Fruit fly (Drosophila melanogaster) whole organism, embryonic: Measurements from ENCODE around the gene Smox.

Experiments
- Bgb ChIP-seq: fragments of 200-800 bp; sonication (Bioruptor generic); IDR thresholded peaks from 2 replicates; pipeline ENCODE4 v1.3.6; 2022; ENCODE audit warnings: missing biosample characterization, missing genetic modification characterization; ENCODE audit not compliant: partially characterized antibody
- CG11398 ChIP-seq: fragments of 200-800 bp; sonication (Bioruptor generic); optimal IDR thresholded peaks from 2 replicates; lab custom pipeline; 2016; ENCODE audit warnings: missing biosample characterization, missing genetic modification characterization
- CG11456 ChIP-seq: fragments of 200-800 bp; sonication (Bioruptor generic); IDR thresholded peaks from 3 replicates; pipeline ENCODE4 v1.3.6; 2022; ENCODE audit warnings: missing biosample characterization, missing genetic modification characterization
- CG12769 ChIP-seq: fragments of 200-800 bp; sonication (Bioruptor generic); optimal IDR thresholded peaks from 2 replicates; lab custom pipeline; 2019; ENCODE audit warnings: missing biosample characterization, mild to moderate bottlenecking, missing genetic modification characterization, moderate library complexity
- CG13894 ChIP-seq: fragments of 200-800 bp; sonication (Bioruptor generic); optimal IDR thresholded peaks from 3 replicates; lab custom pipeline; 2018; ENCODE audit warnings: missing biosample characterization, mild to moderate bottlenecking, missing genetic modification characterization, moderate library complexity
- CG15696 ChIP-seq: fragments of 200-800 bp; sonication (Bioruptor generic); optimal IDR thresholded peaks from 2 replicates; lab custom pipeline; 2019; ENCODE audit warnings: missing biosample characterization, mild to moderate bottlenecking, missing genetic modification characterization, moderate library complexity
- CG17186 ChIP-seq: fragments of 200-800 bp; sonication (Bioruptor generic); optimal IDR thresholded peaks from 3 replicates; lab custom pipeline; 2017; ENCODE audit warnings: missing biosample characterization, missing genetic modification reagents, missing genetic modification characterization
- CG2116 ChIP-seq: fragments of 200-800 bp; sonication (Bioruptor generic); optimal IDR thresholded peaks from 3 replicates; lab custom pipeline; 2018; ENCODE audit warnings: missing biosample characterization, mild to moderate bottlenecking, missing genetic modification characterization
- CG31224 ChIP-seq: fragments of 200-800 bp; sonication (Bioruptor generic); IDR thresholded peaks from 2 replicates; pipeline ENCODE4 v1.3.6; 2022; ENCODE audit warnings: missing biosample characterization, missing genetic modification characterization
- CG33213 ChIP-seq: fragments of 200-800 bp; sonication (Bioruptor generic); optimal IDR thresholded peaks from 3 replicates; lab custom pipeline; 2016; ENCODE audit warnings: missing biosample characterization, missing genetic modification characterization
- CG4282 ChIP-seq: fragments of 200-800 bp; sonication (Bioruptor generic); optimal IDR thresholded peaks from 2 replicates; lab custom pipeline; 2016; ENCODE audit warnings: missing biosample characterization, missing genetic modification characterization
- CG4854 ChIP-seq: fragments of 200-800 bp; sonication (Bioruptor generic); optimal IDR thresholded peaks from 2 replicates; lab custom pipeline; 2016; ENCODE audit warnings: missing biosample characterization, missing genetic modification characterization, inconsistent platforms
- CG6254 ChIP-seq: fragments of 200-800 bp; sonication (Bioruptor generic); optimal IDR thresholded peaks from 3 replicates; lab custom pipeline; 2017; ENCODE audit warnings: mild to moderate bottlenecking, missing biosample characterization, missing genetic modification reagents, missing genetic modification characterization
- CG8089 ChIP-seq: fragments of 200-800 bp; sonication (Bioruptor generic); optimal IDR thresholded peaks from 3 replicates; lab custom pipeline; 2016; ENCODE audit warnings: missing biosample characterization, missing genetic modification characterization
- CG8944 ChIP-seq: fragments of 200-800 bp; sonication (Bioruptor generic); optimal IDR thresholded peaks from 3 replicates; lab custom pipeline; 2016; ENCODE audit warnings: missing biosample characterization, missing genetic modification characterization
- CoRest ChIP-seq: fragments of 200-800 bp; sonication (Bioruptor generic); optimal IDR thresholded peaks from 3 replicates; lab custom pipeline; 2018; ENCODE audit warnings: missing biosample characterization, mild to moderate bottlenecking, missing genetic modification characterization, moderate library complexity
- Doc3 ChIP-seq: fragments of 200-800 bp; sonication (Bioruptor generic); IDR thresholded peaks from 3 replicates; pipeline ENCODE4 v1.3.6; 2022; ENCODE audit warnings: missing biosample characterization, missing genetic modification characterization; ENCODE audit not compliant: partially characterized antibody
- Ets97D ChIP-seq: fragments of 200-800 bp; sonication (Bioruptor generic); optimal IDR thresholded peaks from 3 replicates; lab custom pipeline; 2016; ENCODE audit warnings: missing biosample characterization, missing genetic modification characterization
- Fer2 ChIP-seq: fragments of 200-800 bp; sonication (Bioruptor generic); optimal IDR thresholded peaks from 2 replicates; lab custom pipeline; 2018; ENCODE audit warnings: missing biosample characterization, mild to moderate bottlenecking, missing genetic modification characterization, moderate library complexity
- Kr ChIP-seq: fragments of 200-800 bp; sonication (Bioruptor generic); optimal IDR thresholded peaks from 2 replicates; lab custom pipeline; 2017; ENCODE audit warnings: missing biosample characterization, mild to moderate bottlenecking, missing genetic modification characterization
- Med ChIP-seq: fragments of 200-800 bp; sonication (Bioruptor generic); peaks from one replicate; lab custom pipeline; 2016; ENCODE audit warnings: missing biosample characterization, missing genetic modification characterization, mild to moderate bottlenecking, inconsistent platforms, moderate library complexity
- NC2β ChIP-seq: fragments of 200-800 bp; sonication (Bioruptor generic); optimal IDR thresholded peaks from 2 replicates; lab custom pipeline; 2016; ENCODE audit warnings: missing biosample characterization, missing genetic modification characterization
- Neu2 ChIP-seq: fragments of 200-800 bp; sonication (Bioruptor generic); optimal IDR thresholded peaks from 3 replicates; lab custom pipeline; 2016; ENCODE audit warnings: missing biosample characterization, missing genetic modification characterization, borderline replicate concordance
- Nf-YC ChIP-seq: fragments of 200-800 bp; optimal IDR thresholded peaks from 3 replicates; lab custom pipeline; 2019; ENCODE audit warnings: missing biosample characterization, mild to moderate bottlenecking, missing genetic modification characterization, moderate library complexity
- Opbp ChIP-seq: fragments of 200-800 bp; sonication (Bioruptor generic); IDR thresholded peaks from 3 replicates; pipeline ENCODE4 v1.3.6; 2022; ENCODE audit warnings: missing biosample characterization, missing genetic modification characterization; ENCODE audit not compliant: partially characterized antibody
- PHDP ChIP-seq: fragments of 200-800 bp; sonication (Bioruptor generic); optimal IDR thresholded peaks from 3 replicates; lab custom pipeline; 2018; ENCODE audit warnings: missing biosample characterization, mild to moderate bottlenecking, missing genetic modification characterization, moderate library complexity
- Ptx1 ChIP-seq: fragments of 200-800 bp; sonication (Bioruptor generic); IDR thresholded peaks from 2 replicates; pipeline ENCODE4 v1.3.6; 2022; ENCODE audit warnings: missing biosample characterization, missing genetic modification characterization
- Rx ChIP-seq: fragments of 200-800 bp; sonication (Bioruptor generic); IDR thresholded peaks from 2 replicates; pipeline ENCODE4 v1.3.6; 2022; ENCODE audit warnings: missing biosample characterization, missing genetic modification characterization
- Six4 ChIP-seq: fragments of 200-800 bp; sonication (Bioruptor generic); optimal IDR thresholded peaks from 2 replicates; lab custom pipeline; 2016; ENCODE audit warnings: missing biosample characterization, missing genetic modification characterization
- Sry-δ ChIP-seq: fragments of 200-800 bp; sonication (Bioruptor generic); optimal IDR thresholded peaks from 2 replicates; lab custom pipeline; 2016; ENCODE audit warnings: missing biosample characterization, missing genetic modification characterization
- Taf1 ChIP-seq: fragments of 200-800 bp; sonication (Bioruptor generic); IDR thresholded peaks from 2 replicates; pipeline ENCODE4 v1.3.6; 2022; ENCODE audit warnings: missing biosample characterization, missing genetic modification characterization
- ab ChIP-seq: fragments of 200-800 bp; sonication (Bioruptor generic); optimal IDR thresholded peaks from 2 replicates; lab custom pipeline; 2016; ENCODE audit warnings: missing biosample characterization, missing genetic modification characterization
- az2 ChIP-seq: fragments of 200-800 bp; sonication (Bioruptor generic); optimal IDR thresholded peaks from 3 replicates; lab custom pipeline; 2016; ENCODE audit warnings: missing biosample characterization, missing genetic modification characterization
- bsh ChIP-seq, 2 experiments: fragments of 200-800 bp; sonication (Bioruptor generic); optimal IDR thresholded peaks; 2 replicates each; lab custom pipeline; 2017 to 2018; ENCODE audit warnings: mild to moderate bottlenecking in 2 of 2, missing biosample characterization in 2 of 2, missing genetic modification characterization in 2 of 2, moderate library complexity in 1 of 2
- corto ChIP-seq: fragments of 200-800 bp; sonication (Bioruptor generic); optimal IDR thresholded peaks from 2 replicates; lab custom pipeline; 2016; ENCODE audit warnings: missing biosample characterization, mild to moderate bottlenecking, missing genetic modification characterization, moderate library complexity
- esg ChIP-seq: fragments of 200-800 bp; sonication (Bioruptor generic); conservative IDR thresholded peaks from 2 replicates; pipeline ENCODE4 v1.3.6; 2022; ENCODE audit warnings: missing biosample characterization, missing genetic modification characterization
- grn ChIP-seq: fragments of 200-800 bp; sonication (Bioruptor generic); optimal IDR thresholded peaks from 3 replicates; lab custom pipeline; 2017; ENCODE audit warnings: missing biosample characterization, missing genetic modification characterization
- inv ChIP-seq: fragments of 200-800 bp; sonication (Bioruptor generic); IDR thresholded peaks from 2 replicates; pipeline ENCODE4 v1.3.6; 2022; ENCODE audit warnings: missing biosample characterization, missing genetic modification characterization; ENCODE audit not compliant: partially characterized antibody
- jing ChIP-seq: fragments of 200-800 bp; sonication (Bioruptor generic); optimal IDR thresholded peaks from 2 replicates; lab custom pipeline; 2018; ENCODE audit warnings: missing biosample characterization, mild to moderate bottlenecking, missing genetic modification characterization
- jumu ChIP-seq: fragments of 200-800 bp; sonication (Bioruptor generic); optimal IDR thresholded peaks from 3 replicates; lab custom pipeline; 2016; ENCODE audit warnings: missing biosample characterization, missing genetic modification characterization
- maf-S ChIP-seq: fragments of 200-800 bp; sonication (Bioruptor generic); optimal IDR thresholded peaks from 2 replicates; lab custom pipeline; 2016; ENCODE audit warnings: missing biosample characterization, missing genetic modification characterization
- pum ChIP-seq: fragments of 200-800 bp; sonication (Bioruptor generic); optimal IDR thresholded peaks from 2 replicates; lab custom pipeline; 2016; ENCODE audit warnings: missing biosample characterization, missing genetic modification characterization
- shn ChIP-seq: fragments of 200-800 bp; sonication (Bioruptor generic); optimal IDR thresholded peaks from 3 replicates; lab custom pipeline; 2016; ENCODE audit warnings: missing biosample characterization, missing genetic modification characterization
- sna ChIP-seq: fragments of 200-800 bp; sonication (Bioruptor generic); IDR thresholded peaks from 2 replicates; pipeline ENCODE4 v1.3.6; 2022; ENCODE audit warnings: missing biosample characterization, missing genetic modification characterization; ENCODE audit not compliant: partially characterized antibody
- sob ChIP-seq: fragments of 200-800 bp; sonication (Bioruptor generic); IDR thresholded peaks from 2 replicates; pipeline ENCODE4 v1.3.6; 2022; ENCODE audit warnings: missing biosample characterization, missing genetic modification characterization
- stwl ChIP-seq: fragments of 200-800 bp; sonication (Bioruptor generic); optimal IDR thresholded peaks from 3 replicates; lab custom pipeline; 2018; ENCODE audit warnings: missing biosample characterization, mild to moderate bottlenecking, missing genetic modification characterization, moderate library complexity
- tup ChIP-seq: fragments of 200-800 bp; sonication (Bioruptor generic); optimal IDR thresholded peaks from 2 replicates; lab custom pipeline; 2016; ENCODE audit warnings: missing biosample characterization, mild to moderate bottlenecking, missing genetic modification characterization, moderate library complexity
- twi ChIP-seq: fragments of 200-800 bp; optimal IDR thresholded peaks from 2 replicates; lab custom pipeline; 2019; ENCODE audit warnings: missing biosample characterization, mild to moderate bottlenecking, missing genetic modification characterization, moderate library complexity
- usp ChIP-seq: fragments of >200 bp; optimal IDR thresholded peaks from 2 replicates; lab custom pipeline; 2017; ENCODE audit warnings: missing biosample characterization, missing genetic modification characterization

Gene Smox

DNA sequence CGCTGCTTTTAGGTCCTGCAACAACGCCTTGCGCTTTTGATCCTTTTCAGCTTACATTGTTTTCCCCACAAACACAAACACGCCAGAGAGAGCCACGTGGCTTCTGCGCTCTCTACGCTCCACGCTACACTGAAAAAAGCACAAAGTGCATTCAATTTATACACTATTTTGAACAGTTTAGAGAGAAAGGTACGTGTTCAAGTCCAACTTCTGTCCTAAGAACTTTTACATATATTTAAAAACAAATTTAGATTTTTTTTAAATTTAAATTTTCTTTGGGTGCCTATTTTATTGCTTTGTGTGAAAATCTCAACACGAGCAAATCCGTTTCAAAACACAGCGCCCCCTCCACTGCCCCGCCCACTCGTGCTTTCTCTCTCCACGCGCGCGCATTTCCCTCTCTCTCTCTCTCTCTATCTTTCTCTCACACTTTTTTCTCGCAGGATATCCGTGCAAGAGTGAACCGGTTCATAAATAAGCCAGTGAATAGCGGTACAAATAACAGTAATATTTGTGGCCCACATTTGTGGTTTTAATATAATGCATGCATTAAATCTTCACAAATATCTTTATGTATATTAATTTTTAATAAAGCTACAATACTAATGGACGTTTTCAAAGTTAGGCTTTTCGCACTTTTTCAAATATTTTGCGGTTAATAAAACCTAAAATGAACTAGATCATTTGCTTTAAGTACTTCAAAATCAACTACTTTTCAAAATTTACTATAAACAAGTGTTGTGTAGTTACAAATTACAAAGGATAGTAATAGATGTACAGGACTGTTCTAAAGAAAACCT is 41.9 kb downstream of the Smox start (continued):
- TF ChIP-seq Doc3 (GFP tag; lab: Robert Waterston, UW) (no peak), CG13894 (tag; lab: Kevin White, UChicago) (peak; percentile 80), bsh (GFP tag; optimal IDR thresholded peaks at IDR 0.05; lab: Kevin White, UChicago) (peak; percentile 62 to 90), jing (GFP tag; lab: Kevin White, UChicago) (peak; percentile 20), ab (GFP tag; lab: Kevin White, UChicago) (no peak), CG33213 (GFP tag; lab: Kevin White, UChicago) (no peak), Ptx1 (GFP tag; lab: Robert Waterston, UW) (peak; percentile 89), Fer2 (tag; lab: Kevin White, UChicago) (no peak), Kr (GFP tag; lab: Kevin White, UChicago) (no peak), CG4854 (GFP tag; lab: Kevin White, UChicago) (peak; percentile 65), maf-S (GFP tag; lab: Kevin White, UChicago) (peak; percentile 6), CG11398 (GFP tag; lab: Kevin White, UChicago) (no peak), shn (GFP tag; lab: Kevin White, UChicago) (no peak), CG12769 (tag; lab: Kevin White, UChicago) (peak; percentile 67), az2 (GFP tag; lab: Kevin White, UChicago) (peak; percentile 83), CG4282 (no peak), Neu2 (no peak), CG6254 (peak; percentile 64), PHDP (tag; lab: Kevin White, UChicago) (peak; percentile 85), Rx (GFP tag; lab: Robert Waterston, UW) (peak; percentile 82), twi (tag; lab: Kevin White, UChicago) (peak; percentile 32), CG17186 (peak; percentile 40), Ets97D (GFP tag; lab: Kevin White, UChicago) (peak; percentile 6), Med (GFP tag; lab: Kevin White, UChicago) (peak; percentile 89), Taf1 (GFP tag; lab: Robert Waterston, UW) (peak; percentile 51; the same call in 1 of the 2 replicates), CG15696 (tag; lab: Kevin White, UChicago) (peak; percentile 36), sna (GFP tag; lab: Robert Waterston, UW) (no peak), CG8944 (GFP tag; lab: Kevin White, UChicago) (peak; percentile 34), Opbp (no peak), Bgb (no peak), NC2β (GFP tag; lab: Kevin White, UChicago) (peak; percentile 19), tup (GFP tag; lab: Kevin White, UChicago) (peak; percentile 35), CG31224 (peak; percentile 47; the same call in 1 of the 2 replicates), Six4 (peak; percentile 70), CG2116 (GFP tag; lab: Kevin White, UChicago) (peak; percentile 45), stwl (no peak), Nf-YC (peak; percentile 62), jumu (peak; percentile 49), sob (GFP tag; lab: Robert Waterston, UW) (peak; percentile 89), CG8089 (GFP tag; lab: Kevin White, UChicago) (no peak), corto (GFP tag; lab: Kevin White, UChicago) (peak; percentile 35), CoRest (tag; lab: Kevin White, UChicago) (peak; percentile 77), esg (GFP tag; lab: Robert Waterston, UW) (peak; percentile 81), Sry-δ (no peak), grn (GFP tag; lab: Kevin White, UChicago) (no peak), inv (no peak), pum (GFP tag; lab: Kevin White, UChicago) (peak; percentile 30), usp (no peak), CG11456 (GFP tag; lab: Robert Waterston, UW) (peak; percentile 85)
